Worm (Caenorhabditis elegans): ENCODE data around the gene let-756.

Gene let-756

ce11 chrIII:6447521-6447920 lies 40.6 kb downstream of the let-756 start (continued):
- TF ChIP-seq nhr-28 (tag; optimal IDR thresholded peaks at IDR 0.05) (peak; percentile 93), dmd-8 (GFP tag; IDR thresholded peaks at IDR 0.05) (no peak), F26F4.8 (GFP tag; conservative IDR thresholded peaks at IDR 0.05) (no peak), ZK337.2 (GFP tag; IDR thresholded peaks at IDR 0.05) (no peak), mdl-1 (tag; optimal IDR thresholded peaks at IDR 0.05) (peak; percentile 57 to 93), nhr-76 (tag; optimal IDR thresholded peaks at IDR 0.05) (no peak), unc-130 (GFP tag; optimal IDR thresholded peaks at IDR 0.05) (no peak)

ce11 chrIII:6449854-6450253 lies 42.9 kb downstream of the let-756 start:
- TF ChIP-seq spr-3 (GFP tag; optimal IDR thresholded peaks at IDR 0.05), result no peak
- TF ChIP-seq mxl-2 (GFP tag; conservative IDR thresholded peaks at IDR 0.05), result no peak
- no peak for TF ChIP-seq F49E8.2 (tag; optimal IDR thresholded peaks at IDR 0.05; ENCODE audit: borderline replicate concordance)
- TF ChIP-seq nhr-102 (tag; optimal IDR thresholded peaks at IDR 0.05), result peak; percentile 4
- peak; percentile 96 for TF ChIP-seq aha-1 (tag)

- TF ChIP-seq ZK337.2 (GFP tag; IDR thresholded peaks at IDR 0.05) (no peak), tra-1 (GFP tag; IDR thresholded peaks at IDR 0.05) (no peak), daf-12 (tag; optimal IDR thresholded peaks at IDR 0.05) (no peak), madf-5 (GFP tag; IDR thresholded peaks at IDR 0.05) (no peak), ztf-7 (tag; optimal IDR thresholded peaks at IDR 0.05) (no peak), php-3 (GFP tag; IDR thresholded peaks at IDR 0.05) (no peak), cey-2 (tag; optimal IDR thresholded peaks at IDR 0.05; ENCODE audit: borderline replicate concordance, insufficient read depth) (no peak), pha-4 (GFP tag; IDR thresholded peaks at IDR 0.05) (no peak), pha-4 (tag; optimal IDR thresholded peaks at IDR 0.05) (no peak), tag-97 (GFP tag; IDR thresholded peaks at IDR 0.05) (no peak), zip-11 (GFP tag; IDR thresholded peaks at IDR 0.05) (no peak), lin-15B (tag; optimal IDR thresholded peaks at IDR 0.05) (no peak), nhr-237 (tag; optimal IDR thresholded peaks at IDR 0.05) (no peak), daf-8 (GFP tag; IDR thresholded peaks at IDR 0.05) (no peak), lir-3 (tag; optimal IDR thresholded peaks at IDR 0.05) (no peak), zip-2 (tag; optimal IDR thresholded peaks at IDR 0.05) (no peak), fos-1 (tag; optimal IDR thresholded peaks at IDR 0.05) (no peak), gei-8 (GFP tag; optimal IDR thresholded peaks at IDR 0.05) (no peak), jun-1 (tag; optimal IDR thresholded peaks at IDR 0.05) (no peak)
Observed at ce11 chrIII:6450596-6450995, 43.7 kb downstream of the let-756 start, which contains the start of gene T26A5.6. Gene T26A5.6 (minus strand): TSS chrIII:6450696.

- no peak for TF ChIP-seq snpc-1.2 (GFP tag; IDR thresholded peaks at IDR 0.05)
- no peak for TF ChIP-seq lin-15B (tag; optimal IDR thresholded peaks at IDR 0.05)
- TF ChIP-seq ctbp-1 (GFP tag; IDR thresholded peaks at IDR 0.05), result no peak
- no peak for TF ChIP-seq nhr-41 (GFP tag; IDR thresholded peaks at IDR 0.05)
Observed at ce11 chrIII:6452278-6452677, 45.3 kb downstream of the let-756 start, which contains the start of gene set-1. Gene set-1 (minus strand): TSS chrIII:6452378.

ce11 chrIII:6452683-6453082 lies 45.8 kb downstream of the let-756 start:
- peak; percentile 5 for TF ChIP-seq dve-1 (tag; optimal IDR thresholded peaks at IDR 0.05; ENCODE audit: insufficient read depth)
- no peak for TF ChIP-seq T20F7.1 (GFP tag; optimal IDR thresholded peaks at IDR 0.05)
- no peak for TF ChIP-seq arid-1 (GFP tag; conservative IDR thresholded peaks at IDR 0.05)
- no peak for TF ChIP-seq unc-39 (tag; optimal IDR thresholded peaks at IDR 0.05)
- no peak for TF ChIP-seq ceh-82 (tag; optimal IDR thresholded peaks at IDR 0.05)
- TF ChIP-seq hmg-1.1 (GFP tag; IDR thresholded peaks at IDR 0.05), result 0 out of 2 replicates have a peak, but pooled peaks have one; percentile 11
- no peak for TF ChIP-seq zip-2 (tag; optimal IDR thresholded peaks at IDR 0.05)
- no peak for TF ChIP-seq spr-3 (GFP tag; optimal IDR thresholded peaks at IDR 0.05)
- no peak for TF ChIP-seq lin-13 (GFP tag; optimal IDR thresholded peaks at IDR 0.05)
- TF ChIP-seq mes-2 (tag; optimal IDR thresholded peaks at IDR 0.05; ENCODE audit: poor library complexity, severe bottlenecking), result peak; percentile 5
- TF ChIP-seq Y105C5A.15 (GFP tag; IDR thresholded peaks at IDR 0.05), result no peak
- TF ChIP-seq lin-38 (GFP tag; IDR thresholded peaks at IDR 0.05), result peak; percentile 39; the same call in 1 of the 2 replicates
- peak; percentile 58 for TF ChIP-seq dpl-1 (GFP tag; optimal IDR thresholded peaks at IDR 0.05)
- TF ChIP-seq ZK337.2 (GFP tag; IDR thresholded peaks at IDR 0.05), result no peak
- TF ChIP-seq madf-5 (GFP tag; IDR thresholded peaks at IDR 0.05), result no peak
- TF ChIP-seq D1046.2 (GFP tag; IDR thresholded peaks at IDR 0.05), result no peak
- no peak for TF ChIP-seq lir-3 (tag; optimal IDR thresholded peaks at IDR 0.05)
- TF ChIP-seq ceh-62 (tag; optimal IDR thresholded peaks at IDR 0.05), result no peak
- no peak for TF ChIP-seq gei-8 (GFP tag; optimal IDR thresholded peaks at IDR 0.05)
